Fruit fly (Drosophila melanogaster) whole organism, prepupa: ENCODE measurements around the gene noc.

Source experiments
- CG3032 ChIP-seq: fragments of 200-800 bp; optimal IDR thresholded peaks from 2 replicates; lab custom pipeline; 2019; ENCODE audit warnings: missing biosample characterization, mild to moderate bottlenecking, missing genetic modification characterization, moderate library complexity
- CG6808 ChIP-seq: fragments of 200-800 bp; sonication (Bioruptor generic); optimal IDR thresholded peaks from 3 replicates; lab custom pipeline; 2017; ENCODE audit warnings: missing biosample characterization, missing genetic modification characterization, mild to moderate bottlenecking, moderate library complexity, missing genetic modification reagents
- OdsH ChIP-seq: fragments of 200-800 bp; sonication (Bioruptor generic); optimal IDR thresholded peaks from 3 replicates; lab custom pipeline; 2016; ENCODE audit warnings: missing biosample characterization, missing genetic modification characterization
- cyc ChIP-seq: fragments of 200-800 bp; sonication (Bioruptor generic); optimal IDR thresholded peaks from 3 replicates; lab custom pipeline; 2016; ENCODE audit warnings: missing biosample characterization, missing genetic modification characterization
- dsx ChIP-seq: fragments of 200-800 bp; optimal IDR thresholded peaks from 3 replicates; lab custom pipeline; 2019; ENCODE audit warnings: missing biosample characterization, mild to moderate bottlenecking, missing genetic modification characterization, moderate library complexity; ENCODE audit not compliant: poor library complexity, severe bottlenecking
- pdm3 ChIP-seq: fragments of 200-800 bp; sonication (Bioruptor generic); optimal IDR thresholded peaks from 3 replicates; lab custom pipeline; 2016; ENCODE audit warnings: missing biosample characterization, missing genetic modification characterization
- spab ChIP-seq: fragments of 200-800 bp; sonication (Bioruptor generic); optimal IDR thresholded peaks from 2 replicates; lab custom pipeline; 2017; ENCODE audit warnings: missing biosample characterization, mild to moderate bottlenecking, missing genetic modification characterization, missing genetic modification reagents

- TF ChIP-seq dsx (GFP tag; lab: Kevin White, UChicago) (no peak), cyc (GFP tag; lab: Kevin White, UChicago) (no peak), spab (GFP tag; lab: Kevin White, UChicago) (no peak), CG3032 (tag; lab: Kevin White, UChicago) (no peak), OdsH (GFP tag; lab: Kevin White, UChicago) (no peak), pdm3 (GFP tag; lab: Kevin White, UChicago) (no peak), CG6808 (no peak)
These were observed 37.5 kb upstream of the noc start for dm6 chr2L:14452920-14453791.
